Fruit fly (Drosophila melanogaster) whole organism, embryonic: ENCODE measurements around the gene CG43658.

ENCODE experiments used
- Aef1 ChIP-seq: fragments of 200-800 bp; sonication (Bioruptor generic); IDR thresholded peaks from 3 replicates; pipeline ENCODE4 v1.3.6; 2022; ENCODE audit warnings: missing biosample characterization, missing genetic modification characterization
- C15 ChIP-seq: fragments of 200-800 bp; sonication (Bioruptor generic); IDR thresholded peaks from 3 replicates; pipeline ENCODE4 v1.3.6; 2022; ENCODE audit warnings: missing biosample characterization, missing genetic modification characterization
- CG13123 ChIP-seq: fragments of 200-800 bp; sonication (Bioruptor generic); optimal IDR thresholded peaks from 2 replicates; lab custom pipeline; 2016; ENCODE audit warnings: missing biosample characterization, missing genetic modification characterization
- CG13287 ChIP-seq: fragments of 200-800 bp; sonication (Bioruptor generic); IDR thresholded peaks from 2 replicates; pipeline ENCODE4 v1.3.6; 2022; ENCODE audit warnings: missing biosample characterization, missing genetic modification characterization; ENCODE audit not compliant: partially characterized antibody
- CG14860 ChIP-seq: fragments of 200-800 bp; sonication (Bioruptor generic); IDR thresholded peaks from 3 replicates; pipeline ENCODE4 v1.3.6; 2022; ENCODE audit warnings: missing biosample characterization, missing genetic modification characterization; ENCODE audit not compliant: partially characterized antibody
- CG15601 ChIP-seq: fragments of 200-800 bp; sonication (Bioruptor generic); optimal IDR thresholded peaks from 3 replicates; lab custom pipeline; 2019; ENCODE audit warnings: missing biosample characterization, mild to moderate bottlenecking, missing genetic modification characterization, moderate library complexity
- CG16813 ChIP-seq: fragments of 200-800 bp; sonication (Bioruptor generic); IDR thresholded peaks from 3 replicates; pipeline ENCODE4 v1.3.6; 2022; ENCODE audit warnings: missing biosample characterization, missing genetic modification characterization; ENCODE audit not compliant: partially characterized antibody
- CG17829 ChIP-seq: fragments of 200-800 bp; optimal IDR thresholded peaks from 2 replicates; lab custom pipeline; 2019; ENCODE audit warnings: missing biosample characterization, mild to moderate bottlenecking, missing genetic modification characterization, moderate library complexity
- CG2712 ChIP-seq: fragments of 200-800 bp; optimal IDR thresholded peaks from 3 replicates; lab custom pipeline; 2019; ENCODE audit warnings: missing biosample characterization, mild to moderate bottlenecking, missing genetic modification characterization, moderate library complexity
- CG31441 ChIP-seq: fragments of 200-800 bp; sonication (Bioruptor generic); IDR thresholded peaks from 2 replicates; pipeline ENCODE4 v1.3.6; 2022; ENCODE audit warnings: missing biosample characterization, missing genetic modification characterization
- CG4360 ChIP-seq: fragments of 200-800 bp; sonication (Bioruptor generic); IDR thresholded peaks from 2 replicates; pipeline ENCODE4 v1.3.6; 2022; ENCODE audit warnings: missing biosample characterization, missing genetic modification characterization
- CG5245 ChIP-seq: fragments of 200-800 bp; sonication (Bioruptor generic); optimal IDR thresholded peaks from 3 replicates; lab custom pipeline; 2016; ENCODE audit warnings: missing biosample characterization, missing genetic modification characterization
- CG7839 ChIP-seq: fragments of 200-800 bp; sonication (Bioruptor generic); optimal IDR thresholded peaks from 3 replicates; lab custom pipeline; 2018; ENCODE audit warnings: missing biosample characterization, mild to moderate bottlenecking, missing genetic modification characterization, moderate library complexity
- CG8944 ChIP-seq: fragments of 200-800 bp; sonication (Bioruptor generic); optimal IDR thresholded peaks from 3 replicates; lab custom pipeline; 2016; ENCODE audit warnings: missing biosample characterization, missing genetic modification characterization
- D19B ChIP-seq: fragments of 200-800 bp; sonication (Bioruptor generic); optimal IDR thresholded peaks from 2 replicates; lab custom pipeline; 2017; ENCODE audit warnings: missing biosample characterization, mild to moderate bottlenecking, missing genetic modification characterization
- Dref ChIP-seq: fragments of 200-800 bp; sonication (Bioruptor generic); IDR thresholded peaks from 2 replicates; pipeline ENCODE4 v1.3.6; 2022; ENCODE audit warnings: missing biosample characterization, missing genetic modification characterization
- HLH4C ChIP-seq: fragments of 200-800 bp; sonication (Bioruptor generic); IDR thresholded peaks from 3 replicates; pipeline ENCODE4 v1.3.6; 2022; ENCODE audit warnings: missing biosample characterization, missing genetic modification characterization; ENCODE audit not compliant: partially characterized antibody
- HLH54F ChIP-seq: fragments of 200-800 bp; sonication (Bioruptor generic); optimal IDR thresholded peaks from 3 replicates; lab custom pipeline; 2016; ENCODE audit warnings: missing biosample characterization, missing genetic modification characterization
- Hr3 ChIP-seq: fragments of 200-800 bp; sonication (Bioruptor generic); optimal IDR thresholded peaks from 3 replicates; lab custom pipeline; 2016; ENCODE audit warnings: missing biosample characterization, missing genetic modification characterization
- Hsf ChIP-seq: fragments of 200-800 bp; sonication (Bioruptor generic); optimal IDR thresholded peaks from 3 replicates; lab custom pipeline; 2016; ENCODE audit warnings: missing biosample characterization, missing genetic modification characterization
- Myb ChIP-seq: fragments of 200-800 bp; sonication (Bioruptor generic); optimal IDR thresholded peaks from 2 replicates; lab custom pipeline; 2016; ENCODE audit warnings: missing biosample characterization, missing genetic modification characterization
- Opbp ChIP-seq: fragments of 200-800 bp; sonication (Bioruptor generic); IDR thresholded peaks from 3 replicates; pipeline ENCODE4 v1.3.6; 2022; ENCODE audit warnings: missing biosample characterization, missing genetic modification characterization; ENCODE audit not compliant: partially characterized antibody
- PHDP ChIP-seq: fragments of 200-800 bp; sonication (Bioruptor generic); optimal IDR thresholded peaks from 3 replicates; lab custom pipeline; 2018; ENCODE audit warnings: missing biosample characterization, mild to moderate bottlenecking, missing genetic modification characterization, moderate library complexity
- Ptx1 ChIP-seq: fragments of 200-800 bp; sonication (Bioruptor generic); IDR thresholded peaks from 2 replicates; pipeline ENCODE4 v1.3.6; 2022; ENCODE audit warnings: missing biosample characterization, missing genetic modification characterization
- Stat92E ChIP-seq, 3 experiments: fragments of >200 bp in 2 of 3; fragments of 200-800 bp in 1 of 3; sonication (Bioruptor generic) in 1 of 3; optimal IDR thresholded peaks; 2 replicates each; lab custom pipeline; 2017 to 2019; ENCODE audit warnings: missing biosample characterization in 3 of 3, missing genetic modification characterization in 3 of 3, mild to moderate bottlenecking in 1 of 3, moderate library complexity in 1 of 3
- Tbp ChIP-seq: fragments of >200 bp; optimal IDR thresholded peaks from 2 replicates; lab custom pipeline; 2018; ENCODE audit warnings: missing biosample characterization, missing genetic modification characterization
- Xrp1 ChIP-seq: fragments of 200-800 bp; sonication (Bioruptor generic); IDR thresholded peaks from 2 replicates; pipeline ENCODE4 v1.3.6; 2022; ENCODE audit warnings: missing biosample characterization, missing genetic modification characterization
- aop ChIP-seq: fragments of 200-800 bp; sonication (Bioruptor generic); IDR thresholded peaks from 2 replicates; pipeline ENCODE4 v1.3.6; 2022; ENCODE audit warnings: missing biosample characterization, missing genetic modification characterization
- chinmo ChIP-seq: fragments of 200-800 bp; sonication (Bioruptor generic); IDR thresholded peaks from 4 replicates; pipeline ENCODE4 v1.3.6; 2022; ENCODE audit warnings: missing biosample characterization, missing genetic modification characterization; ENCODE audit not compliant: partially characterized antibody
- chm ChIP-seq: fragments of 200-800 bp; sonication (Bioruptor generic); IDR thresholded peaks from 2 replicates; pipeline ENCODE4 v1.3.6; 2022; ENCODE audit warnings: missing biosample characterization, missing genetic modification characterization
- chn ChIP-seq: fragments of 200-800 bp; sonication (Bioruptor generic); optimal IDR thresholded peaks from 2 replicates; lab custom pipeline; 2016; ENCODE audit warnings: missing biosample characterization, missing genetic modification characterization
- dati ChIP-seq: fragments of 200-800 bp; sonication (Bioruptor generic); IDR thresholded peaks from 2 replicates; pipeline ENCODE4 v1.3.6; 2022; ENCODE audit warnings: missing biosample characterization, missing genetic modification characterization
- dm ChIP-seq: fragments of 200-800 bp; sonication (Bioruptor generic); optimal IDR thresholded peaks from 3 replicates; lab custom pipeline; 2016; ENCODE audit warnings: missing biosample characterization, missing genetic modification characterization
- fd64A ChIP-seq: fragments of 200-800 bp; sonication (Bioruptor generic); optimal IDR thresholded peaks from 3 replicates; lab custom pipeline; 2018; ENCODE audit warnings: missing biosample characterization, mild to moderate bottlenecking, missing genetic modification characterization
- fru ChIP-seq: fragments of >200 bp; optimal IDR thresholded peaks from 2 replicates; lab custom pipeline; 2017
- gem ChIP-seq: fragments of 200-800 bp; sonication (Bioruptor generic); optimal IDR thresholded peaks from 2 replicates; lab custom pipeline; 2019; ENCODE audit warnings: missing biosample characterization, mild to moderate bottlenecking, missing genetic modification characterization, moderate library complexity
- gfzf ChIP-seq: fragments of 200-800 bp; sonication (Bioruptor generic); optimal IDR thresholded peaks from 2 replicates; lab custom pipeline; 2016; ENCODE audit warnings: missing biosample characterization, mild to moderate bottlenecking, missing genetic modification characterization, moderate library complexity
- gt ChIP-seq: fragments of 200-800 bp; sonication (Bioruptor generic); IDR thresholded peaks from 2 replicates; pipeline ENCODE4 v1.3.6; 2022; ENCODE audit warnings: missing biosample characterization, missing genetic modification characterization
- hbn ChIP-seq: fragments of 200-800 bp; sonication (Bioruptor generic); IDR thresholded peaks from 2 replicates; pipeline ENCODE4 v1.3.6; 2022; ENCODE audit warnings: missing biosample characterization, missing genetic modification characterization; ENCODE audit not compliant: partially characterized antibody
- inv ChIP-seq: fragments of 200-800 bp; sonication (Bioruptor generic); IDR thresholded peaks from 2 replicates; pipeline ENCODE4 v1.3.6; 2022; ENCODE audit warnings: missing biosample characterization, missing genetic modification characterization; ENCODE audit not compliant: partially characterized antibody
- mld ChIP-seq: fragments of 200-800 bp; sonication (Bioruptor generic); IDR thresholded peaks from 3 replicates; pipeline ENCODE4 v1.3.6; 2022; ENCODE audit warnings: missing biosample characterization, missing genetic modification characterization; ENCODE audit not compliant: partially characterized antibody
- nerfin-2 ChIP-seq: fragments of 200-800 bp; sonication (Bioruptor generic); IDR thresholded peaks from 2 replicates; pipeline ENCODE4 v1.3.6; 2022; ENCODE audit warnings: missing biosample characterization, missing genetic modification characterization; ENCODE audit not compliant: partially characterized antibody
- onecut ChIP-seq: fragments of 200-800 bp; sonication (Bioruptor generic); IDR thresholded peaks from 2 replicates; pipeline ENCODE4 v1.3.6; 2022; ENCODE audit warnings: missing biosample characterization, missing genetic modification characterization
- otp ChIP-seq: fragments of 200-800 bp; sonication (Bioruptor generic); IDR thresholded peaks from 3 replicates; pipeline ENCODE4, ENCODE4 v1.3.6; 2022; ENCODE audit warnings: missing biosample characterization, missing genetic modification characterization
- peb ChIP-seq: fragments of 200-800 bp; sonication (Bioruptor generic); IDR thresholded peaks from 2 replicates; pipeline ENCODE4 v1.3.6; 2022; ENCODE audit warnings: missing biosample characterization, missing genetic modification characterization
- slbo ChIP-seq: fragments of 200-800 bp; sonication (Bioruptor generic); IDR thresholded peaks from 2 replicates; pipeline ENCODE4 v1.3.6; 2022; ENCODE audit warnings: missing biosample characterization, missing genetic modification characterization
- tio ChIP-seq: fragments of 200-800 bp; sonication (Bioruptor generic); optimal IDR thresholded peaks from 2 replicates; lab custom pipeline; 2017; ENCODE audit warnings: missing biosample characterization, missing genetic modification characterization, inconsistent platforms

The CG43658 gene

DNA sequence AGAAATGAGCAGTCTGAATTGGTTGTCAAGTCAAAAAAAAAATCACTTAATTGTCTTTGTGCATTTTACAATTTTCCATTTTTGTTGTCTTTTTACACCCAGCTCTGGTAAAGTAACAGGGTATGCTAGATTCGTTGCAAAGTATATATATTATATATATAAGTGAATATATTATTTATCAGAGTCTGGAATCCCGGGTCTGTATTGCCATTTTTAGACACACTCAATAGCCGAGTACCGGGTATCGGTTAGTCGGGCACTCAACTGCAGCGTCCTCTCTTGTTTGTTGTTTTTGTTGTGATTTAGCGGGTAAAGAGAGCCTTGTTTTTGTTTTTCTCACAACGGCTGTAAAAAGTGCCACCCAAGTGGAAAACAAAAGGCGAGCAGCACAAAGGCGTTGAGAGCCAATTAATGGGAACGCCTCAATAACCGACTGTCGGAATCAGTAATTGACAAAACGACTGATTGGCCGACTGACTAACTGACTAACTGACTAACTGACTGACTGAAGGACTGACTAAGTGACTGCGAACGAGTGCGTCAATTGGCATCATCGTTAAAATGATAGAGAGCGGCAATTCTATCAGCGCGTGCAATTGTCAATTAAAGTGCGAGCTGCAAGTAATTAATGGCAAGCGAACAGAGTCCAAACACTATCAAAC lies 67.2 kb downstream of the CG43658 start (continued):
- TF ChIP-seq Ptx1 (GFP tag; lab: Robert Waterston, UW) = 0 out of 2 replicates have a peak, but pooled peaks have one; percentile 18
- TF ChIP-seq Xrp1 (GFP tag; lab: Robert Waterston, UW) = peak; percentile 13; the same call in 1 of the 2 replicates
- peak; percentile 17 for TF ChIP-seq gem (tag; lab: Kevin White, UChicago)
- peak; percentile 44; the same call in 1 of the 2 replicates for TF ChIP-seq CG4360 (GFP tag; lab: Robert Waterston, UW)
- 0 out of 4 replicates have a peak, but pooled peaks have one; percentile 48 for TF ChIP-seq chinmo (GFP tag; lab: Robert Waterston, UW)
- TF ChIP-seq slbo (GFP tag; lab: Robert Waterston, UW) = 0 out of 2 replicates have a peak, but pooled peaks have one; percentile 18
- 0 out of 3 replicates have a peak, but pooled peaks have one; percentile 38 for TF ChIP-seq CG14860
- TF ChIP-seq Hr3 = no peak
- TF ChIP-seq CG8944 (GFP tag; lab: Kevin White, UChicago) = no peak
- peak; percentile 58 for TF ChIP-seq HLH4C
- TF ChIP-seq fru (lab: Kevin White, UChicago) = no peak
- peak; percentile 56 for TF ChIP-seq D19B
- peak; percentile 26; the same call in 1 of the 3 replicates for TF ChIP-seq CG16813 (GFP tag; lab: Robert Waterston, UW)
- peak; percentile 20 for TF ChIP-seq CG2712 (tag; lab: Kevin White, UChicago)

dm6 chrX:17491184-17491583 lies 69.8 kb downstream of the CG43658 start:
- TF ChIP-seq C15 (GFP tag; lab: Robert Waterston, UW) = 0 out of 3 replicates have a peak, but pooled peaks have one; percentile 46
- TF ChIP-seq onecut = peak; percentile 26; the same call in 1 of the 2 replicates
- TF ChIP-seq fd64A (GFP tag; lab: Kevin White, UChicago) = no peak
- peak; percentile 17 for TF ChIP-seq CG15601 (tag; lab: Kevin White, UChicago)
- TF ChIP-seq CG13123 (GFP tag; lab: Kevin White, UChicago) = no peak
- TF ChIP-seq Stat92E (GFP tag; optimal IDR thresholded peaks at IDR 0.05; lab: Kevin White, UChicago) = no peak
- peak; percentile 56 for TF ChIP-seq CG17829 (tag; lab: Kevin White, UChicago)
- TF ChIP-seq CG7839 (tag; lab: Kevin White, UChicago) = peak; percentile 70
- TF ChIP-seq inv (GFP tag; lab: Robert Waterston, UW) = no peak
- peak; percentile 61 for TF ChIP-seq tio (GFP tag; lab: Kevin White, UChicago)
- TF ChIP-seq aop (GFP tag; lab: Robert Waterston, UW) = no peak
- TF ChIP-seq CG5245 = peak; percentile 28
- no peak for TF ChIP-seq CG14860
- TF ChIP-seq Aef1 = peak; percentile 66
- TF ChIP-seq peb (GFP tag; lab: Robert Waterston, UW) = no peak; the same call in 1 of the 2 replicates
- TF ChIP-seq otp (GFP tag; lab: Robert Waterston, UW) = peak; percentile 69; the same call in 2 of the 3 replicates
- peak; percentile 10 for TF ChIP-seq HLH54F (GFP tag; lab: Kevin White, UChicago)
- TF ChIP-seq chn (GFP tag; lab: Kevin White, UChicago) = peak; percentile 43
- TF ChIP-seq dati (GFP tag; lab: Robert Waterston, UW) = peak; percentile 31; the same call in 1 of the 2 replicates
- TF ChIP-seq nerfin-2 (GFP tag; lab: Robert Waterston, UW) = no peak
- no peak for TF ChIP-seq gfzf (GFP tag; lab: Kevin White, UChicago)
- TF ChIP-seq CG31441 = peak; percentile 49; the same call in 1 of the 2 replicates
- no peak for TF ChIP-seq Dref (GFP tag; lab: Robert Waterston, UW)
- peak; percentile 3 for TF ChIP-seq Myb (GFP tag; lab: Kevin White, UChicago)
- TF ChIP-seq chm = no peak; the same call in 1 of the 2 replicates
- no peak for TF ChIP-seq dm (GFP tag; lab: Kevin White, UChicago)
- TF ChIP-seq PHDP = peak; percentile 52
- no peak for TF ChIP-seq hbn
- TF ChIP-seq Ptx1 (GFP tag; lab: Robert Waterston, UW) = peak; percentile 64
- no peak for TF ChIP-seq Tbp (GFP tag; lab: Kevin White, UChicago)
- TF ChIP-seq CG2712 (tag; lab: Kevin White, UChicago) = peak; percentile 71
- TF ChIP-seq gt (GFP tag; lab: Robert Waterston, UW) = no peak
- TF ChIP-seq CG13287 (GFP tag; lab: Robert Waterston, UW) = no peak
- TF ChIP-seq Opbp (GFP tag; lab: Robert Waterston, UW) = no peak
- TF ChIP-seq Hsf (GFP tag; lab: Kevin White, UChicago) = peak; percentile 53
- no peak for TF ChIP-seq mld (GFP tag; lab: Robert Waterston, UW)
